Fruit fly (Drosophila melanogaster) whole organism, embryonic: Measurements from ENCODE around the gene Fkbp59.

Experiments
- Atf-2 ChIP-seq: fragments of 200-800 bp; sonication (Bioruptor generic); optimal IDR thresholded peaks from 2 replicates; lab custom pipeline; 2016; ENCODE audit warnings: missing biosample characterization, missing genetic modification characterization
- Atf6 ChIP-seq: fragments of 200-800 bp; sonication (Bioruptor generic); IDR thresholded peaks from 2 replicates; pipeline ENCODE4 v1.3.6; 2022; ENCODE audit warnings: missing biosample characterization, missing genetic modification characterization
- Bdp1 ChIP-seq: fragments of 200-800 bp; sonication (Bioruptor generic); optimal IDR thresholded peaks from 3 replicates; lab custom pipeline; 2016; ENCODE audit warnings: missing biosample characterization, missing genetic modification characterization
- C15 ChIP-seq: fragments of 200-800 bp; sonication (Bioruptor generic); IDR thresholded peaks from 3 replicates; pipeline ENCODE4 v1.3.6; 2022; ENCODE audit warnings: missing biosample characterization, missing genetic modification characterization
- CG10431 ChIP-seq: fragments of 200-800 bp; sonication (Bioruptor generic); optimal IDR thresholded peaks from 3 replicates; lab custom pipeline; 2018; ENCODE audit warnings: missing biosample characterization, mild to moderate bottlenecking, missing genetic modification characterization
- CG10565 ChIP-seq: fragments of 200-800 bp; sonication (Bioruptor generic); optimal IDR thresholded peaks from 3 replicates; lab custom pipeline; 2016; ENCODE audit warnings: missing biosample characterization, mild to moderate bottlenecking, missing genetic modification characterization
- CG12744 ChIP-seq: fragments of 200-800 bp; sonication (Bioruptor generic); optimal IDR thresholded peaks from 2 replicates; lab custom pipeline; 2016; ENCODE audit warnings: missing biosample characterization, missing genetic modification characterization
- CG12769 ChIP-seq: fragments of 200-800 bp; sonication (Bioruptor generic); optimal IDR thresholded peaks from 2 replicates; lab custom pipeline; 2019; ENCODE audit warnings: missing biosample characterization, mild to moderate bottlenecking, missing genetic modification characterization, moderate library complexity
- CG13296 ChIP-seq: fragments of 200-800 bp; sonication (Bioruptor generic); optimal IDR thresholded peaks from 3 replicates; lab custom pipeline; 2018; ENCODE audit warnings: missing biosample characterization, mild to moderate bottlenecking, missing genetic modification characterization
- CG13624 ChIP-seq: fragments of 200-800 bp; sonication (Bioruptor generic); optimal IDR thresholded peaks from 2 replicates; lab custom pipeline; 2016; ENCODE audit warnings: missing biosample characterization, missing genetic modification characterization
- CG13775 ChIP-seq: fragments of 200-800 bp; sonication (Bioruptor generic); optimal IDR thresholded peaks from 3 replicates; lab custom pipeline; 2017; ENCODE audit warnings: missing biosample characterization, mild to moderate bottlenecking, missing genetic modification characterization
- CG13894 ChIP-seq: fragments of 200-800 bp; sonication (Bioruptor generic); optimal IDR thresholded peaks from 3 replicates; lab custom pipeline; 2018; ENCODE audit warnings: missing biosample characterization, mild to moderate bottlenecking, missing genetic modification characterization, moderate library complexity
- CG14667 ChIP-seq: fragments of 200-800 bp; sonication (Bioruptor generic); IDR thresholded peaks from 2 replicates; pipeline ENCODE4 v1.3.6; 2022; ENCODE audit warnings: missing biosample characterization, missing genetic modification characterization
- CG14710 ChIP-seq: fragments of 200-800 bp; sonication (Bioruptor generic); optimal IDR thresholded peaks from 3 replicates; lab custom pipeline; 2019; ENCODE audit warnings: missing biosample characterization, mild to moderate bottlenecking, missing genetic modification characterization, moderate library complexity
- CG2120 ChIP-seq: fragments of 200-800 bp; sonication (Bioruptor generic); optimal IDR thresholded peaks from 3 replicates; lab custom pipeline; 2016; ENCODE audit warnings: missing biosample characterization, missing genetic modification characterization
- CG2712 ChIP-seq: fragments of 200-800 bp; optimal IDR thresholded peaks from 3 replicates; lab custom pipeline; 2019; ENCODE audit warnings: missing biosample characterization, mild to moderate bottlenecking, missing genetic modification characterization, moderate library complexity
- CG30431 ChIP-seq: fragments of 200-800 bp; sonication (Bioruptor generic); optimal IDR thresholded peaks from 2 replicates; lab custom pipeline; 2017; ENCODE audit warnings: missing biosample characterization, missing genetic modification characterization
- CG3163 ChIP-seq: fragments of 200-800 bp; sonication (Bioruptor generic); optimal IDR thresholded peaks from 3 replicates; lab custom pipeline; 2016; ENCODE audit warnings: missing biosample characterization, missing genetic modification characterization
- CG3281 ChIP-seq: fragments of 200-800 bp; sonication (Bioruptor generic); optimal IDR thresholded peaks from 3 replicates; lab custom pipeline; 2017; ENCODE audit warnings: missing biosample characterization, mild to moderate bottlenecking, missing genetic modification characterization
- CG34376 ChIP-seq: fragments of 200-800 bp; sonication (Bioruptor generic); optimal IDR thresholded peaks from 2 replicates; lab custom pipeline; 2018; ENCODE audit warnings: missing biosample characterization, mild to moderate bottlenecking, missing genetic modification characterization
- CG6854 ChIP-seq: fragments of 200-800 bp; sonication (Bioruptor generic); optimal IDR thresholded peaks from 3 replicates; lab custom pipeline; 2017; ENCODE audit warnings: missing biosample characterization, mild to moderate bottlenecking, missing genetic modification characterization
- CG7839 ChIP-seq: fragments of 200-800 bp; sonication (Bioruptor generic); optimal IDR thresholded peaks from 3 replicates; lab custom pipeline; 2018; ENCODE audit warnings: missing biosample characterization, mild to moderate bottlenecking, missing genetic modification characterization, moderate library complexity
- CG7987 ChIP-seq: fragments of 200-800 bp; sonication (Bioruptor generic); optimal IDR thresholded peaks from 2 replicates; lab custom pipeline; 2018; ENCODE audit warnings: missing biosample characterization, mild to moderate bottlenecking, missing genetic modification characterization, moderate library complexity
- CG8290 ChIP-seq, 3 experiments: fragments of 200-800 bp; sonication (Bioruptor generic); optimal IDR thresholded peaks; 2 replicates each; lab custom pipeline; 2016 to 2019; ENCODE audit warnings: missing biosample characterization in 3 of 3, missing genetic modification characterization in 3 of 3, mild to moderate bottlenecking in 2 of 3, moderate library complexity in 1 of 3
- Camta ChIP-seq: fragments of 200-800 bp; sonication (Bioruptor generic); optimal IDR thresholded peaks from 2 replicates; lab custom pipeline; 2016; ENCODE audit warnings: missing biosample characterization, missing genetic modification characterization
- Dbx ChIP-seq: fragments of 200-800 bp; sonication (Bioruptor generic); IDR thresholded peaks from 3 replicates; pipeline ENCODE4 v1.3.6; 2022; ENCODE audit warnings: missing biosample characterization, missing genetic modification characterization
- Dek ChIP-seq: fragments of 200-800 bp; sonication (Bioruptor generic); optimal IDR thresholded peaks from 3 replicates; lab custom pipeline; 2019; ENCODE audit warnings: missing biosample characterization, mild to moderate bottlenecking, missing genetic modification characterization, moderate library complexity
- Drgx ChIP-seq: fragments of 200-800 bp; sonication (Bioruptor generic); IDR thresholded peaks from 2 replicates; pipeline ENCODE4 v1.3.6; 2022; ENCODE audit warnings: missing biosample characterization, missing genetic modification characterization
- ERR ChIP-seq: fragments of 200-800 bp; sonication (Bioruptor generic); optimal IDR thresholded peaks from 2 replicates; lab custom pipeline; 2016; ENCODE audit warnings: missing biosample characterization, missing genetic modification characterization
- Elba2 ChIP-seq: fragments of 200-800 bp; sonication (Bioruptor generic); optimal IDR thresholded peaks from 3 replicates; lab custom pipeline; 2016; ENCODE audit warnings: missing biosample characterization, missing genetic modification characterization
- Fer1 ChIP-seq: fragments of 200-800 bp; sonication (Bioruptor generic); optimal IDR thresholded peaks from 2 replicates; lab custom pipeline; 2017; ENCODE audit warnings: missing biosample characterization, mild to moderate bottlenecking, missing genetic modification characterization
- H2.0 ChIP-seq: fragments of 200-800 bp; sonication (Bioruptor generic); IDR thresholded peaks from 2 replicates; pipeline ENCODE4 v1.3.6; 2022; ENCODE audit warnings: missing biosample characterization, missing genetic modification characterization
- HLH54F ChIP-seq: fragments of 200-800 bp; sonication (Bioruptor generic); optimal IDR thresholded peaks from 3 replicates; lab custom pipeline; 2016; ENCODE audit warnings: missing biosample characterization, missing genetic modification characterization
- HmgZ ChIP-seq: fragments of 200-800 bp; sonication (Bioruptor generic); optimal IDR thresholded peaks from 2 replicates; lab custom pipeline; 2018; ENCODE audit warnings: missing biosample characterization, mild to moderate bottlenecking, missing genetic modification characterization
- NfI ChIP-seq: fragments of 200-800 bp; sonication (Bioruptor generic); optimal IDR thresholded peaks from 3 replicates; lab custom pipeline; 2018; ENCODE audit warnings: missing biosample characterization, mild to moderate bottlenecking, missing genetic modification characterization, moderate library complexity
- ac ChIP-seq: fragments of 200-800 bp; sonication (Bioruptor generic); optimal IDR thresholded peaks from 3 replicates; lab custom pipeline; 2017; ENCODE audit warnings: missing biosample characterization, mild to moderate bottlenecking, missing genetic modification characterization
- ato ChIP-seq: fragments of 200-800 bp; sonication (Bioruptor generic); IDR thresholded peaks from 2 replicates; pipeline ENCODE4 v1.3.6; 2022; ENCODE audit warnings: missing biosample characterization, missing genetic modification characterization; ENCODE audit not compliant: partially characterized antibody
- br ChIP-seq: fragments of >200 bp; optimal IDR thresholded peaks from 2 replicates; lab custom pipeline; 2017
- dati ChIP-seq: fragments of 200-800 bp; sonication (Bioruptor generic); IDR thresholded peaks from 2 replicates; pipeline ENCODE4 v1.3.6; 2022; ENCODE audit warnings: missing biosample characterization, missing genetic modification characterization
- dysf ChIP-seq: fragments of 200-800 bp; sonication (Bioruptor generic); IDR thresholded peaks from 3 replicates; pipeline ENCODE4 v1.3.6; 2022; ENCODE audit warnings: missing biosample characterization, missing genetic modification characterization
- gce ChIP-seq: fragments of 200-800 bp; sonication (Bioruptor generic); IDR thresholded peaks from 3 replicates; pipeline ENCODE4 v1.3.6; 2022; ENCODE audit warnings: missing biosample characterization, missing genetic modification characterization
- gro ChIP-seq: fragments of 200-800 bp; sonication (Bioruptor generic); optimal IDR thresholded peaks from 2 replicates; lab custom pipeline; 2016; ENCODE audit warnings: missing biosample characterization, missing genetic modification characterization
- mirr ChIP-seq: fragments of 200-800 bp; sonication (Bioruptor generic); optimal IDR thresholded peaks from 3 replicates; lab custom pipeline; 2018; ENCODE audit warnings: missing biosample characterization, mild to moderate bottlenecking, missing genetic modification characterization
- nerfin-1 ChIP-seq: fragments of 200-800 bp; sonication (Bioruptor generic); optimal IDR thresholded peaks from 3 replicates; lab custom pipeline; 2019; ENCODE audit warnings: missing biosample characterization, mild to moderate bottlenecking, missing genetic modification characterization, moderate library complexity
- rib ChIP-seq: fragments of 200-800 bp; sonication (Bioruptor generic); IDR thresholded peaks from 2 replicates; pipeline ENCODE4 v1.3.6; 2022; ENCODE audit warnings: missing biosample characterization, missing genetic modification characterization
- slou ChIP-seq: fragments of 200-800 bp; sonication (Bioruptor generic); optimal IDR thresholded peaks from 3 replicates; lab custom pipeline; 2016; ENCODE audit warnings: missing biosample characterization, missing genetic modification characterization
- tio ChIP-seq: fragments of 200-800 bp; sonication (Bioruptor generic); optimal IDR thresholded peaks from 2 replicates; lab custom pipeline; 2017; ENCODE audit warnings: missing biosample characterization, missing genetic modification characterization, inconsistent platforms
- ttk ChIP-seq: fragments of 200-800 bp; sonication (Bioruptor generic); IDR thresholded peaks from 2 replicates; pipeline ENCODE4 v2.1.2; 2022; ENCODE audit warnings: missing biosample characterization, missing genetic modification characterization
- tx ChIP-seq: fragments of 200-800 bp; sonication (Bioruptor generic); optimal IDR thresholded peaks from 2 replicates; lab custom pipeline; 2016; ENCODE audit warnings: missing biosample characterization, missing genetic modification characterization
- unpg ChIP-seq: fragments of 200-800 bp; sonication (Bioruptor generic); optimal IDR thresholded peaks from 3 replicates; lab custom pipeline; 2018; ENCODE audit warnings: missing biosample characterization, mild to moderate bottlenecking, missing genetic modification characterization, moderate library complexity
- usp ChIP-seq: fragments of >200 bp; optimal IDR thresholded peaks from 2 replicates; lab custom pipeline; 2017; ENCODE audit warnings: missing biosample characterization, missing genetic modification characterization

Fkbp59 gene

dm6 chr2L:9908468-9908967 is 20.7 kb downstream of the Fkbp59 start, which contains the start of gene CG13124:
CG13124 (minus strand) TSS chr2L:9908633.
- TF ChIP-seq usp (GFP tag; lab: Kevin White, UChicago) (no peak), CG2712 (no peak), gce (no peak), CG34376 (peak; percentile 62), H2.0 (no peak), NfI (GFP tag; lab: Kevin White, UChicago) (peak; percentile 32), ato (no peak), CG7987 (GFP tag; lab: Kevin White, UChicago) (no peak), dati (GFP tag; lab: Robert Waterston, UW) (no peak), Drgx (GFP tag; lab: Robert Waterston, UW) (peak; percentile 57), mirr (GFP tag; lab: Kevin White, UChicago) (peak; percentile 57), tx (GFP tag; lab: Kevin White, UChicago) (no peak), Bdp1 (GFP tag; lab: Kevin White, UChicago) (no peak), Atf6 (GFP tag; lab: Robert Waterston, UW) (peak; percentile 59), CG14667 (GFP tag; lab: Robert Waterston, UW) (no peak), ttk (GFP tag; lab: Robert Waterston, UW) (no peak), nerfin-1 (no peak), Elba2 (GFP tag; lab: Kevin White, UChicago) (no peak), CG10431 (GFP tag; lab: Kevin White, UChicago) (no peak), CG3281 (GFP tag; lab: Kevin White, UChicago) (peak; percentile 13), CG10565 (GFP tag; lab: Kevin White, UChicago) (no peak), CG3163 (peak; percentile 86), ERR (GFP tag; lab: Kevin White, UChicago) (peak; percentile 18), CG2120 (peak; percentile 46), CG8290 (GFP tag; optimal IDR thresholded peaks at IDR 0.05; lab: Kevin White, UChicago) (no peak), CG8290 (tag; optimal IDR thresholded peaks at IDR 0.05; lab: Kevin White, UChicago) (peak in 1 of 2 experiments; percentile 46), dysf (peak; percentile 43; the same call in 2 of the 3 replicates), slou (no peak), CG13296 (peak; percentile 3), CG30431 (GFP tag; lab: Kevin White, UChicago) (no peak), HmgZ (peak; percentile 0), Camta (GFP tag; lab: Kevin White, UChicago) (no peak), Atf-2 (no peak), Fer1 (GFP tag; lab: Kevin White, UChicago) (peak; percentile 39), CG7839 (peak; percentile 24), gro (no peak), Dek (tag; lab: Kevin White, UChicago) (no peak), unpg (GFP tag; lab: Kevin White, UChicago) (peak; percentile 32), CG14710 (tag; lab: Kevin White, UChicago) (no peak), CG12744 (no peak), tio (GFP tag; lab: Kevin White, UChicago) (no peak), C15 (GFP tag; lab: Robert Waterston, UW) (no peak), CG6854 (GFP tag; lab: Kevin White, UChicago) (peak; percentile 42), rib (GFP tag; lab: Robert Waterston, UW) (peak; percentile 56; the same call in 1 of the 2 replicates), CG13775 (GFP tag; lab: Kevin White, UChicago) (no peak), Dbx (peak; percentile 42; the same call in 1 of the 3 replicates), CG13624 (peak; percentile 22), br (lab: Kevin White, UChicago) (no peak), HLH54F (GFP tag; lab: Kevin White, UChicago) (no peak), CG12769 (peak; percentile 53), CG13894 (tag; lab: Kevin White, UChicago) (peak; percentile 50), ac (GFP tag; lab: Kevin White, UChicago) (no peak)
